Worm (Caenorhabditis elegans): ENCODE data around the gene R04D3.4.

R04D3.4 gene

DNA sequence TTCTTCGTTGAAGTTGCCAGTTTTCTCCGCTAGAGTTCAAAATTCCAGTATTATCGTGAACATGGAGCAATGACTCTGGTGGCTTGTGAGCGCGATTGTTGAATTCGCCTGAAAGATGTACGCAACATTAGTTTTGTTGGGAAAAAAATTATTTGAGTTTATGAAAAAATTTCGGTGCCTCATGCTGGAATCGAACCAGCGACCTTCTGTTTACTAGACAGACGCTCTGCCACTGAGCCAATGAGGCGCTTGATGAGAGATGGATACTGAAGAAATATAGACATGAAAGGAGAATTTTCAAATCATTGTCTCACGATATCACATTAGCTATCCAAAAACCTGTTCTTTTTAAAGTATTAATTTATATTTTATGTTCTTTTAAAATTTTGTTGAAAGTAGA, 5.2 kb downstream of the R04D3.4 start (continued):
- TF ChIP-seq pha-4 (GFP tag; IDR thresholded peaks at IDR 0.05) (peak; percentile 82), pha-4 (tag; optimal IDR thresholded peaks at IDR 0.05) (no peak), ZK337.2 (GFP tag; IDR thresholded peaks at IDR 0.05) (peak; percentile 44; the same call in 1 of the 2 replicates)

DNA sequence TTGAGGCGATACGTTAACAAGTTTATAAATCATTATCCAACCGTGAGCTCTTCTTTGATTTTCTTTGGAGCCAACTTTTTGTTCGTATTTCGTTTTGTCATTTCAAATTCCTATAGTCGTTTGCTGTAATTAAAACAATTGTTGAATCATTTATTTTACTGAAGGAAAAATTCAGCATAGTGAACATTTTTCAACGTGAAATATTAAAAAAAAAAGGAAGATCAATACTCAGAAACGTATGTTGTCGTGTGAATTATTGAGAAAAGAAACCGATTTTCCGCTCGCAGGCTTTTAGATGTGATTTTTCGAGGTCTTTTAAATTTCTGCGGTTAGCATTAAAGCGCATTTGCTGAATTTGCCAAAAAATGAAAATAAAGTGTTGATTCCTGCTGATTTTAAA, 9.7 kb downstream of the R04D3.4 start, which contains the start of gene phf-33:
phf-33 (minus strand) TSS at position 101 of the 400 bp plus-strand sequence.
- TF ChIP-seq mdt-29 (GFP tag; IDR thresholded peaks at IDR 0.05) (no peak), lin-15B (tag; optimal IDR thresholded peaks at IDR 0.05) (no peak), rbr-2 (tag; optimal IDR thresholded peaks at IDR 0.05) (no peak), ztf-7 (tag; optimal IDR thresholded peaks at IDR 0.05) (no peak), Y75B8A.6 (GFP tag; IDR thresholded peaks at IDR 0.05) (no peak), snpc-1.2 (GFP tag; IDR thresholded peaks at IDR 0.05) (no peak), tra-1 (GFP tag; IDR thresholded peaks at IDR 0.05) (no peak), ceh-44 (GFP tag; IDR thresholded peaks at IDR 0.05) (no peak), ces-1 (GFP tag; optimal IDR thresholded peaks at IDR 0.05) (no peak), cey-2 (tag; optimal IDR thresholded peaks at IDR 0.05; ENCODE audit: borderline replicate concordance, insufficient read depth) (no peak), D1046.2 (GFP tag; IDR thresholded peaks at IDR 0.05) (no peak)

DNA sequence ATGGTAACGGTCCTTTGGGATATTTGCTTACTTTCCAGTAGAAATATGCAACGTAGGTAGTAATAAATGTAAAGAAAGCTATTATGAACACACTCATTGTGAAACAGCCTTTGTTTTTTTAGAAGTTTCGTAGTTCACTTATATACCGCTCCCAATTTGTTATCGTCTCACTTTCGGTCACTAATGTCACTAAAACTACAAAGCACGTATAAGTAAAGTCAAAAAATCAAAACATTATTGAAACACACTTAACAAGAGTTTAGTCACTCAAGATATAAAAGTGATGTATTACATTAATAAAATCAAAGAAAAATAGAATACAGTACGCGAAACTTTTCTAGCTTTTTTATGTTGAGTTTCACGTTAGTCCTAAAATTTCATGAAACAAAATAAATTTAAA, 14.5 kb downstream of the R04D3.4 start, which contains the start of gene cyp-14A3:
cyp-14A3 (minus strand) TSS at position 101 of the 400 bp plus-strand sequence.
- TF ChIP-seq ceh-28 (tag; optimal IDR thresholded peaks at IDR 0.05) (no peak), fkh-10 (GFP tag; optimal IDR thresholded peaks at IDR 0.05) (no peak), spr-3 (GFP tag; optimal IDR thresholded peaks at IDR 0.05) (no peak), daf-12 (tag; optimal IDR thresholded peaks at IDR 0.05) (no peak), gei-8 (GFP tag; optimal IDR thresholded peaks at IDR 0.05) (no peak), ceh-20 (GFP tag; IDR thresholded peaks at IDR 0.05) (no peak), daf-8 (GFP tag; IDR thresholded peaks at IDR 0.05) (no peak), spr-1 (tag; optimal IDR thresholded peaks at IDR 0.05) (no peak), Y5F2A.4 (GFP tag; optimal IDR thresholded peaks at IDR 0.05) (no peak), unc-39 (tag; optimal IDR thresholded peaks at IDR 0.05) (no peak), nhr-42 (GFP tag; IDR thresholded peaks at IDR 0.05) (no peak), F37D6.2 (tag; optimal IDR thresholded peaks at IDR 0.05) (no peak), madf-9 (GFP tag; conservative IDR thresholded peaks at IDR 0.05) (no peak), php-3 (GFP tag; IDR thresholded peaks at IDR 0.05) (no peak), tag-97 (GFP tag; IDR thresholded peaks at IDR 0.05) (no peak), hmg-1.1 (GFP tag; IDR thresholded peaks at IDR 0.05) (no peak), saeg-2 (GFP tag; IDR thresholded peaks at IDR 0.05) (no peak), Y75B8A.6 (GFP tag; IDR thresholded peaks at IDR 0.05) (no peak), attf-4 (tag; optimal IDR thresholded peaks at IDR 0.05) (no peak), egl-43 (GFP tag; IDR thresholded peaks at IDR 0.05) (no peak)

DNA sequence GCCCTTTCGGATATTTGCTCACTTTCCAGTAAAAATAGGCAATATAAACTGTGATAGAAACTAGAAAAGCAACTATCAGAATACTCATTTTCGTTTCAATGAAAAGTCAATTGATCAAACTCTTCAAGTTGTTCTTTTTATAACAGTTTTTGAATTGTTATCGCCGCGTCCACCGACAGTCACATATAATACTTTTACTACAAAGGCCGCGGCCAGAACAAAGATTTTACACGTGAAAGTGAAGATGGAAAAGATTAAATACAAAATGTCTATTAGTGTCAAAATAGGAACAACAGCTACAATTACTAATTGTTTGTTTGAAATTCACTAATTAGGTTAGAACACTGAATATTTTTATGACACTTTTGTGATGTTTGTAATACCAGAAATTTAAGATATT, 19.0 kb downstream of the R04D3.4 start, which contains the start of gene cyp-14A2:
cyp-14A2 (minus strand) TSS at position 101 of the 400 bp plus-strand sequence.
- TF ChIP-seq unc-39 (tag; optimal IDR thresholded peaks at IDR 0.05) (no peak), dmd-6 (GFP tag; IDR thresholded peaks at IDR 0.05) (peak; percentile 42)

DNA sequence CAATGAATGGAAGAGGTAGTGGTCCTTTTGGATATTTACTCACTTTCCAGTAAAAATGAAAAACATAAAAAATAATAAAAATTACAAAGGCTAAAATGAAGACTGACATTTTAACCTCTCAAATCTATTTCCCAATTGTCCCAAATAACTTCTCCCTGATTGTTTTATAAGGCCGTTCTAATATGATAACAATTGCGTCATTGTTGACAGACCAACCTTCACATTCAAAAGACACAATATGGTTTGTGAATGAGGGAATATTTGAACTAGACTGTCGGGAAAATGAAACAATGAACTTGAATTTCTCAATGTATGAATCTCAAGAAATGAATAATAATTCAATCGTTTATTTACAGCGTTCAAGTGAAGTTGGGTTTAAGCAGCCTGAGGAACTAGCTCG, 21.4 kb downstream of the R04D3.4 start, which contains the start of gene cyp-14A1:
cyp-14A1 (minus strand) TSS at position 126 of the 400 bp plus-strand sequence.
- no peak for TF ChIP-seq skn-1 (tag; optimal IDR thresholded peaks at IDR 0.05)
- peak; percentile 19 for TF ChIP-seq dve-1 (tag; optimal IDR thresholded peaks at IDR 0.05; ENCODE audit: insufficient read depth)
- TF ChIP-seq daf-16 (GFP tag; optimal IDR thresholded peaks at IDR 0.05): no peak
- TF ChIP-seq daf-16 (tag; optimal IDR thresholded peaks at IDR 0.05): peak; percentile 39

Data from whole organism, L4 larva.